Worm (Caenorhabditis elegans): ENCODE measurements around the gene clec-257.

ce11 chrV:18790658-18791057 is 17.8 kb downstream of the clec-257 start, which contains the start of gene nhr-231:
- TF ChIP-seq him-1 (tag; optimal IDR thresholded peaks at IDR 0.05): no peak
- TF ChIP-seq dao-5 (tag; optimal IDR thresholded peaks at IDR 0.05): no peak
